Fruit fly (Drosophila melanogaster) whole organism: ENCODE measurements around the gene CG7183.

Experiments
- EcR ChIP-seq, 2 experiments: fragments of >200 bp; optimal IDR thresholded peaks; 2 replicates each; lab custom pipeline; 2017; ENCODE audit warnings: missing biosample characterization in 2 of 2, missing genetic modification characterization in 2 of 2, missing genetic modification reagents in 2 of 2
- pan ChIP-seq: fragments of >200 bp; optimal IDR thresholded peaks from 2 replicates; lab custom pipeline; 2017
- usp ChIP-seq: fragments of >200 bp; optimal IDR thresholded peaks from 2 replicates; lab custom pipeline; 2017; ENCODE audit warnings: missing biosample characterization, missing genetic modification characterization, mixed read lengths

DNA sequence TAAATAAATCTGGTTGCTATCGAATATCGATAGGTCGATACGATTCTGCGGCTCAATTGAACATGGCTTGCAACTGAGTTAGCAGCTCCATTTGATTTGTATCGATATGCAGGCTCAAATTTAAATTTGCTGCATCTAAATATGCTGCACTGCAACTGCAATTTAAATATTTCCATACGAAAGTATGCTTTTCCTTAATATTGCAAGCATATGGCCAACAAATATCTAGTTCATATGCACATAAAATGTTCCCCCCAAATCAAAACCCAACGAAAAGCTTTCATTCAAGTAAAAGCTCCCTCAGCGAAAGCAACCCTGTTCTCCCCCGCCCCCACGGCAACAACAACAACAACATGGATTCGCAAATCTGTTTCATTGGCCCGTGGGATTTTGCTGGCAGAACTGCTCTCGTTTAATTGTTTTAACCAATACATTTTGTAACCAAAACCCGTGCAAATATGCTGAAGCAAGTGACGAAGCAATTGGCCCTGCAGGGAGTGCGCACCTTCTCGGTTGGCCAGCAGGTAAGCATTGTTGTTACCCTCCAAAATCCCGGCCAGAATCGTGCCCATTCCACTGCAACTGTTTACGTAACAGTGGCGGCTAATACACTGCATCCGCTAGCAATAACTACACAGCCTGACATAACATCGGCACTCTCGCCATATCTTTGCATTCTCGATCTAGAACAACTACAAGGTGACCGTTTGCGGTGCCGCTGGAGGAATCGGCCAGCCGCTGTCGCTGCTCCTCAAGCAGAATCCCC, 5.7 kb upstream of the CG7183 start, which contains the start of the genes CG7168 and Mdh2:
- TF ChIP-seq EcR (GFP tag; optimal IDR thresholded peaks at IDR 0.05; lab: Kevin White, UChicago), result no peak
- no peak for TF ChIP-seq usp (GFP tag; lab: Kevin White, UChicago)
- TF ChIP-seq pan (lab: Kevin White, UChicago), result no peak
